Worm (Caenorhabditis elegans): ENCODE measurements around the gene xbx-3.
"Not testable (repeated sequence)": the region's sequence is repeated elsewhere in the genome, so short reads cannot be mapped to it uniquely, and the experiment has no call there.

The xbx-3 gene

ce11 chrIII:10053312-10053711 lies 17.6 kb downstream of the xbx-3 start, which contains the start of gene T16G12.12:
TSS of gene T16G12.12 (plus strand) at chrIII:10053612.
- not testable (repeated sequence) for TF ChIP-seq ceh-88 (GFP tag; IDR thresholded peaks at IDR 0.05); nhr-77 (tag; optimal IDR thresholded peaks at IDR 0.05); nhr-76 (tag; optimal IDR thresholded peaks at IDR 0.05)

- TF ChIP-seq aly-2 (tag; optimal IDR thresholded peaks at IDR 0.05) = no peak
- no peak for TF ChIP-seq mab-9 (GFP tag; IDR thresholded peaks at IDR 0.05)
- TF ChIP-seq fkh-4 (tag; optimal IDR thresholded peaks at IDR 0.05; ENCODE audit: borderline replicate concordance) = no peak
- TF ChIP-seq swsn-7 (tag; optimal IDR thresholded peaks at IDR 0.05) = no peak
- no peak for TF ChIP-seq ama-1 (optimal IDR thresholded peaks at IDR 0.05)
- no peak for TF ChIP-seq fkh-8 (tag; optimal IDR thresholded peaks at IDR 0.05)
- no peak for TF ChIP-seq irx-1 (tag; optimal IDR thresholded peaks at IDR 0.05)
- TF ChIP-seq C04F5.9 (tag; optimal IDR thresholded peaks at IDR 0.05) = no peak
- no peak for TF ChIP-seq nhr-20 (tag; optimal IDR thresholded peaks at IDR 0.05)
- TF ChIP-seq unc-98 (GFP tag; IDR thresholded peaks at IDR 0.05) = no peak
- TF ChIP-seq ces-1 (GFP tag; optimal IDR thresholded peaks at IDR 0.05) = no peak
- TF ChIP-seq ceh-90 (tag; optimal IDR thresholded peaks at IDR 0.05) = no peak
- TF ChIP-seq alr-1 (tag; optimal IDR thresholded peaks at IDR 0.05; ENCODE audit: borderline replicate concordance) = no peak
- no peak for TF ChIP-seq snu-23 (GFP tag; optimal IDR thresholded peaks at IDR 0.05)
- TF ChIP-seq ztf-11 (tag; optimal IDR thresholded peaks at IDR 0.05) = no peak
- no peak for TF ChIP-seq egl-13 (tag; optimal IDR thresholded peaks at IDR 0.05)
- TF ChIP-seq isw-1 (GFP tag; IDR thresholded peaks at IDR 0.05) = no peak
- TF ChIP-seq elt-2 (tag; optimal IDR thresholded peaks at IDR 0.05) = no peak
Observed at ce11 chrIII:10056033-10056432, 20.3 kb downstream of the xbx-3 start, which contains the start of gene T16G12.10. TSS of gene T16G12.10 (minus strand) at chrIII:10056133.

- no peak for TF ChIP-seq lin-35 (GFP tag; optimal IDR thresholded peaks at IDR 0.05)
- TF ChIP-seq ceh-63 (GFP tag; optimal IDR thresholded peaks at IDR 0.05) = no peak
- TF ChIP-seq grh-1 (GFP tag; IDR thresholded peaks at IDR 0.05) = no peak
- no peak for TF ChIP-seq elt-3 (tag; optimal IDR thresholded peaks at IDR 0.05)
- no peak for TF ChIP-seq nhr-84 (tag; optimal IDR thresholded peaks at IDR 0.05)
- TF ChIP-seq efl-3 (GFP tag; optimal IDR thresholded peaks at IDR 0.05) = no peak
- no peak for TF ChIP-seq zip-4 (GFP tag; optimal IDR thresholded peaks at IDR 0.05)
- no peak for TF ChIP-seq ztf-11 (tag; optimal IDR thresholded peaks at IDR 0.05)
- no peak for TF ChIP-seq skn-1 (tag; optimal IDR thresholded peaks at IDR 0.05)
Observed at ce11 chrIII:10057518-10057917, 21.8 kb downstream of the xbx-3 start, which contains the start of gene T16G12.4. TSS of gene T16G12.4 (plus strand) at chrIII:10057818.

ce11 chrIII:10059002-10059401 lies 23.3 kb downstream of the xbx-3 start, which contains the start of gene T16G12.8:
TSS of gene T16G12.8 (plus strand) at chrIII:10059302.
- TF ChIP-seq nhr-77 (tag; optimal IDR thresholded peaks at IDR 0.05) (no peak), lir-3 (tag; optimal IDR thresholded peaks at IDR 0.05; ENCODE audit: poor library complexity) (no peak), sup-37 (GFP tag; optimal IDR thresholded peaks at IDR 0.05) (no peak), snu-23 (GFP tag; optimal IDR thresholded peaks at IDR 0.05) (no peak), efl-3 (GFP tag; optimal IDR thresholded peaks at IDR 0.05) (no peak), unc-62 (GFP tag; optimal IDR thresholded peaks at IDR 0.05) (no peak), ceh-90 (tag; optimal IDR thresholded peaks at IDR 0.05) (no peak), lin-15B (tag; optimal IDR thresholded peaks at IDR 0.05) (no peak), nhr-90 (tag; optimal IDR thresholded peaks at IDR 0.05; ENCODE audit: poor library complexity) (no peak), egl-27 (tag; optimal IDR thresholded peaks at IDR 0.05) (no peak), dsc-1 (tag; optimal IDR thresholded peaks at IDR 0.05) (no peak)
